Fruit fly (Drosophila melanogaster) whole organism, embryonic: Measurements from ENCODE around the gene CG14072.

ENCODE experiments used
- Blimp-1 ChIP-seq: fragments of 200-800 bp; sonication (Bioruptor generic); optimal IDR thresholded peaks from 3 replicates; lab custom pipeline; 2018; ENCODE audit warnings: missing biosample characterization, missing genetic modification characterization, mild to moderate bottlenecking, moderate library complexity, missing genetic modification reagents
- CG10274 ChIP-seq: fragments of 200-800 bp; sonication (Bioruptor generic); optimal IDR thresholded peaks from 3 replicates; lab custom pipeline; 2017; ENCODE audit warnings: missing biosample characterization, mild to moderate bottlenecking, missing genetic modification characterization
- CG10543 ChIP-seq: fragments of 200-800 bp; sonication (Bioruptor generic); optimal IDR thresholded peaks from 3 replicates; lab custom pipeline; 2017; ENCODE audit warnings: missing biosample characterization, mild to moderate bottlenecking, missing genetic modification characterization, moderate library complexity
- CG13424 ChIP-seq: fragments of 200-800 bp; sonication (Bioruptor generic); optimal IDR thresholded peaks from 2 replicates; lab custom pipeline; 2019; ENCODE audit warnings: missing biosample characterization, mild to moderate bottlenecking, missing genetic modification characterization, moderate library complexity
- CG18619 ChIP-seq: fragments of 200-800 bp; sonication (Bioruptor generic); optimal IDR thresholded peaks from 3 replicates; lab custom pipeline; 2017; ENCODE audit warnings: missing biosample characterization, mild to moderate bottlenecking, missing genetic modification characterization
- CG2120 ChIP-seq: fragments of 200-800 bp; sonication (Bioruptor generic); optimal IDR thresholded peaks from 3 replicates; lab custom pipeline; 2016; ENCODE audit warnings: missing biosample characterization, missing genetic modification characterization
- CG31441 ChIP-seq: fragments of 200-800 bp; sonication (Bioruptor generic); IDR thresholded peaks from 2 replicates; pipeline ENCODE4 v1.3.6; 2022; ENCODE audit warnings: missing biosample characterization, missing genetic modification characterization
- CG34376 ChIP-seq: fragments of 200-800 bp; sonication (Bioruptor generic); optimal IDR thresholded peaks from 2 replicates; lab custom pipeline; 2018; ENCODE audit warnings: missing biosample characterization, mild to moderate bottlenecking, missing genetic modification characterization
- CG42726 ChIP-seq: fragments of 200-800 bp; sonication (Bioruptor generic); IDR thresholded peaks from 2 replicates; pipeline ENCODE4 v1.3.6; 2022; ENCODE audit warnings: missing biosample characterization, missing genetic modification characterization; ENCODE audit not compliant: partially characterized antibody
- CG4730 ChIP-seq: fragments of 200-800 bp; sonication (Bioruptor generic); IDR thresholded peaks from 2 replicates; pipeline ENCODE4 v1.3.6; 2022; ENCODE audit warnings: missing biosample characterization, missing genetic modification characterization
- CG7556 ChIP-seq: fragments of 200-800 bp; sonication (Bioruptor generic); optimal IDR thresholded peaks from 2 replicates; lab custom pipeline; 2017; ENCODE audit warnings: missing biosample characterization, mild to moderate bottlenecking, missing genetic modification characterization
- CG7839 ChIP-seq: fragments of 200-800 bp; sonication (Bioruptor generic); optimal IDR thresholded peaks from 3 replicates; lab custom pipeline; 2018; ENCODE audit warnings: missing biosample characterization, mild to moderate bottlenecking, missing genetic modification characterization, moderate library complexity
- CG9437 ChIP-seq: fragments of 200-800 bp; sonication (Bioruptor generic); optimal IDR thresholded peaks from 2 replicates; lab custom pipeline; 2018; ENCODE audit warnings: missing biosample characterization, mild to moderate bottlenecking, missing genetic modification characterization
- CHES-1-like ChIP-seq: fragments of 200-800 bp; sonication (Bioruptor generic); optimal IDR thresholded peaks from 2 replicates; lab custom pipeline; 2016; ENCODE audit warnings: missing biosample characterization, missing genetic modification characterization
- E2f1 ChIP-seq: fragments of 200-800 bp; sonication (Bioruptor generic); IDR thresholded peaks from 2 replicates; pipeline ENCODE4 v1.3.6; 2022; ENCODE audit warnings: missing biosample characterization, missing genetic modification characterization
- Ets65A ChIP-seq: fragments of 200-800 bp; sonication (Bioruptor generic); peaks from one replicate; lab custom pipeline; 2016; ENCODE audit warnings: missing biosample characterization, missing genetic modification characterization
- HmgD ChIP-seq: fragments of 200-800 bp; sonication (Bioruptor generic); optimal IDR thresholded peaks from 3 replicates; lab custom pipeline; 2016; ENCODE audit warnings: missing biosample characterization, missing genetic modification characterization
- Med ChIP-seq: fragments of 200-800 bp; sonication (Bioruptor generic); peaks from one replicate; lab custom pipeline; 2016; ENCODE audit warnings: missing biosample characterization, missing genetic modification characterization, mild to moderate bottlenecking, inconsistent platforms, moderate library complexity
- NK7.1 ChIP-seq: fragments of 200-800 bp; sonication (Bioruptor generic); optimal IDR thresholded peaks from 3 replicates; lab custom pipeline; 2016; ENCODE audit warnings: missing biosample characterization, missing genetic modification characterization
- Usf ChIP-seq: fragments of 200-800 bp; sonication (Bioruptor generic); optimal IDR thresholded peaks from 2 replicates; lab custom pipeline; 2017; ENCODE audit warnings: missing genotype, missing biosample characterization, missing genetic modification characterization
- Xbp1 ChIP-seq: fragments of 200-800 bp; sonication (Bioruptor generic); optimal IDR thresholded peaks from 3 replicates; lab custom pipeline; 2016; ENCODE audit warnings: missing biosample characterization, mild to moderate bottlenecking, missing genetic modification characterization
- YL-1 ChIP-seq: fragments of 200-800 bp; sonication (Bioruptor generic); optimal IDR thresholded peaks from 3 replicates; lab custom pipeline; 2017; ENCODE audit warnings: missing biosample characterization, mild to moderate bottlenecking, missing genetic modification characterization
- ab ChIP-seq: fragments of 200-800 bp; sonication (Bioruptor generic); optimal IDR thresholded peaks from 2 replicates; lab custom pipeline; 2016; ENCODE audit warnings: missing biosample characterization, missing genetic modification characterization
- ac ChIP-seq: fragments of 200-800 bp; sonication (Bioruptor generic); optimal IDR thresholded peaks from 3 replicates; lab custom pipeline; 2017; ENCODE audit warnings: missing biosample characterization, mild to moderate bottlenecking, missing genetic modification characterization
- az2 ChIP-seq: fragments of 200-800 bp; sonication (Bioruptor generic); optimal IDR thresholded peaks from 3 replicates; lab custom pipeline; 2016; ENCODE audit warnings: missing biosample characterization, missing genetic modification characterization
- disco-r ChIP-seq: fragments of 200-800 bp; sonication (Bioruptor generic); optimal IDR thresholded peaks from 2 replicates; lab custom pipeline; 2016; ENCODE audit warnings: missing biosample characterization, missing genetic modification characterization
- fd102C ChIP-seq: fragments of 200-800 bp; sonication (Bioruptor generic); optimal IDR thresholded peaks from 2 replicates; lab custom pipeline; 2018; ENCODE audit warnings: missing biosample characterization, mild to moderate bottlenecking, missing genetic modification characterization, moderate library complexity
- gem ChIP-seq: fragments of 200-800 bp; sonication (Bioruptor generic); optimal IDR thresholded peaks from 2 replicates; lab custom pipeline; 2019; ENCODE audit warnings: missing biosample characterization, mild to moderate bottlenecking, missing genetic modification characterization, moderate library complexity
- gfzf ChIP-seq: fragments of 200-800 bp; sonication (Bioruptor generic); optimal IDR thresholded peaks from 2 replicates; lab custom pipeline; 2016; ENCODE audit warnings: missing biosample characterization, mild to moderate bottlenecking, missing genetic modification characterization, moderate library complexity
- gt ChIP-seq: fragments of 200-800 bp; sonication (Bioruptor generic); IDR thresholded peaks from 2 replicates; pipeline ENCODE4 v1.3.6; 2022; ENCODE audit warnings: missing biosample characterization, missing genetic modification characterization
- hb ChIP-seq: fragments of 200-800 bp; sonication (Bioruptor generic); IDR thresholded peaks from 3 replicates; pipeline ENCODE4 v1.3.6; 2022; ENCODE audit warnings: missing biosample characterization, missing genetic modification characterization; ENCODE audit not compliant: partially characterized antibody
- insv ChIP-seq, 2 experiments: fragments of 200-800 bp; sonication (Bioruptor generic); optimal IDR thresholded peaks; 3 replicates each; lab custom pipeline; 2016 to 2018; ENCODE audit warnings: missing biosample characterization in 2 of 2, missing genetic modification characterization in 2 of 2
- jigr1 ChIP-seq: fragments of 200-800 bp; sonication (Bioruptor generic); IDR thresholded peaks from 3 replicates; pipeline ENCODE4 v1.3.6; 2022; ENCODE audit warnings: missing biosample characterization, missing genetic modification characterization
- lbe ChIP-seq: fragments of 200-800 bp; sonication (Bioruptor generic); optimal IDR thresholded peaks from 2 replicates; lab custom pipeline; 2016; ENCODE audit warnings: missing biosample characterization, mild to moderate bottlenecking, missing genetic modification characterization
- nerfin-1 ChIP-seq: fragments of 200-800 bp; sonication (Bioruptor generic); optimal IDR thresholded peaks from 3 replicates; lab custom pipeline; 2019; ENCODE audit warnings: missing biosample characterization, mild to moderate bottlenecking, missing genetic modification characterization, moderate library complexity
- pho ChIP-seq: fragments of 200-800 bp; sonication (Bioruptor generic); optimal IDR thresholded peaks from 2 replicates; lab custom pipeline; 2016; ENCODE audit warnings: missing biosample characterization, missing genetic modification characterization
- rib ChIP-seq: fragments of 200-800 bp; sonication (Bioruptor generic); IDR thresholded peaks from 2 replicates; pipeline ENCODE4 v1.3.6; 2022; ENCODE audit warnings: missing biosample characterization, missing genetic modification characterization
- tup ChIP-seq: fragments of 200-800 bp; sonication (Bioruptor generic); optimal IDR thresholded peaks from 2 replicates; lab custom pipeline; 2016; ENCODE audit warnings: missing biosample characterization, mild to moderate bottlenecking, missing genetic modification characterization, moderate library complexity
- twi ChIP-seq: fragments of 200-800 bp; optimal IDR thresholded peaks from 2 replicates; lab custom pipeline; 2019; ENCODE audit warnings: missing biosample characterization, mild to moderate bottlenecking, missing genetic modification characterization, moderate library complexity
- tx ChIP-seq: fragments of 200-800 bp; sonication (Bioruptor generic); optimal IDR thresholded peaks from 2 replicates; lab custom pipeline; 2016; ENCODE audit warnings: missing biosample characterization, missing genetic modification characterization
- wor ChIP-seq: fragments of 200-800 bp; sonication (Bioruptor generic); IDR thresholded peaks from 2 replicates; pipeline ENCODE4 v1.3.6; 2022; ENCODE audit warnings: missing biosample characterization, missing genetic modification characterization

CG14072 gene

DNA sequence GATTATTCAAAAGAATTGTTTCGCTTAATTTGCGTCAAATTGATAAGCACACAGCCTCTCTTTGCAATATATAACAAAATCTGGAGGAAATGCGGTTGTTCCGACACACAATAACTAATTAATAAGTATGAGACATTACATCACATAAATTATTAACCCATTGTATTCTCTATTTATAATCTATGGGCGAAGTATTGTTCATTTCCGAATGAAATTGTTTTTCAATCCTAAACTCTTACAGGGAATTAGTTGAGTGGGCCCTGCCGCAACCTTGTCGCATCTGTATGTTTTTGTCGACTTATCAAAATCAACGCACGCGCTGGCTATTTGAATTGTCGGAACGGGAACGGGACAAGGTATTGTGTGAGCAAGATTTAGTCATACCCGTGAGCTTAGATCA is 35.8 kb downstream of the CG14072 start, which contains the start of gene CG16743 (continued):
- TF ChIP-seq E2f1 (no peak), CG31441 (GFP tag; lab: Robert Waterston, UW) (no peak), CG42726 (GFP tag; lab: Robert Waterston, UW) (no peak), CG34376 (GFP tag; lab: Kevin White, UChicago) (peak; percentile 83), lbe (GFP tag; lab: Kevin White, UChicago) (peak; percentile 50), CHES-1-like (GFP tag; lab: Kevin White, UChicago) (no peak), CG2120 (peak; percentile 46), NK7.1 (GFP tag; lab: Kevin White, UChicago) (no peak), jigr1 (GFP tag; lab: Robert Waterston, UW) (no peak), insv (GFP tag; optimal IDR thresholded peaks at IDR 0.05; lab: Kevin White, UChicago) (no peak), gem (tag; lab: Kevin White, UChicago) (no peak), HmgD (GFP tag; lab: Kevin White, UChicago) (no peak), ab (no peak), CG7556 (no peak), CG10543 (GFP tag; lab: Kevin White, UChicago) (peak; percentile 34), Blimp-1 (GFP tag; lab: Kevin White, UChicago) (no peak), gfzf (no peak), CG10274 (GFP tag; lab: Kevin White, UChicago) (peak; percentile 72), CG4730 (no peak), az2 (GFP tag; lab: Kevin White, UChicago) (no peak), disco-r (GFP tag; lab: Kevin White, UChicago) (no peak), tup (no peak), CG9437 (GFP tag; lab: Kevin White, UChicago) (no peak), Med (GFP tag; lab: Kevin White, UChicago) (peak; percentile 62), CG18619 (GFP tag; lab: Kevin White, UChicago) (no peak), Xbp1 (GFP tag; lab: Kevin White, UChicago) (no peak), wor (GFP tag; lab: Robert Waterston, UW) (no peak), twi (tag; lab: Kevin White, UChicago) (no peak), ac (GFP tag; lab: Kevin White, UChicago) (no peak), fd102C (no peak)

DNA sequence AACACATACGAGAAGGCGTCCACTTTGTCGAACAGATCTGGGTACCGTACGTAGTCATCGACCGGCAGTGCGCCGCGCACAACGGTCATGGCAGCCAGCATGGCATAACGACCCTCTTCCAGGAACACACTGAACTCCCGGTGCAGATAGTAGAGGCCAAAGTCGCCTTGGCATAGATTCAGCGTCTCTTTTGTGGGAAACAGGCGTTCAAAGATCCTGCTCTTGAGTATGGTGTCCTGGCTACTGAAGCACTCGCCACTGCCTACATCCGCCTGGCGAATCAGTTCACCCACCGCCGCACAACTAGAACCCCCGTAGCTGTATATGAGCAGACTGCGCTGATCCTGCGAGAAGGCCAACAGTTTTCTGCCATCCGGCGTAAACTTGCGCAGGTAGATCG is 38.2 kb downstream of the CG14072 start:
- no peak for TF ChIP-seq pho (GFP tag; lab: Kevin White, UChicago)
- TF ChIP-seq hb (GFP tag; lab: Robert Waterston, UW), result 0 out of 3 replicates have a peak, but pooled peaks have one; percentile 54
- peak; percentile 53 for TF ChIP-seq Med (GFP tag; lab: Kevin White, UChicago)
- no peak for TF ChIP-seq tx
- TF ChIP-seq rib, result 0 out of 2 replicates have a peak, but pooled peaks have one; percentile 25
- TF ChIP-seq Ets65A (GFP tag; lab: Kevin White, UChicago), result peak; percentile 59

DNA sequence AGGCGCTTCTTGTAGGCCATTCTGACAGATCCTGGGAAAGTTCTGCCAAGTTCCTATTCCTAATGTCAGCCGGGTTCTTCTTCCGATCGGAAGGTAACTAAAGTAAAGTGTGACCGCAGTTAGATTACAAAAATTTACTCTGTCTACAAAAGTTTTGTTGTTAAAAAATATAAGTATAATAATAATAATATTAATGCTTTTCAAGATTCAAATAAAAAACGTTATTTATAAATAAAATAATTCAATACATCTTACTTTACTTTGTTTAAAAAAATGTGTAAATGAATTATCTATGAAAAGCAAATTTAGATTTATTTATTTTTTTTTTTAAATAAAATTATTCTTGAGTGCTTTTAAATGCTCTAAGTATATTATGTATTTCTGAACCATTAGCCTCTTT is 38.7 kb downstream of the CG14072 start, which contains the start of gene abo:
Gene abo (minus strand): TSS at position 101 of the 400 bp plus-strand sequence.
- TF ChIP-seq CG7839 (tag; lab: Kevin White, UChicago) (no peak), CG13424 (tag; lab: Kevin White, UChicago) (no peak), nerfin-1 (no peak), gfzf (peak; percentile 13), Usf (GFP tag; lab: Kevin White, UChicago) (no peak), gt (GFP tag; lab: Robert Waterston, UW) (no peak), YL-1 (GFP tag; lab: Kevin White, UChicago) (peak; percentile 34)
